Worm (Caenorhabditis elegans): ENCODE data around the gene Y37E11AM.3.

Y37E11AM.3 gene

DNA sequence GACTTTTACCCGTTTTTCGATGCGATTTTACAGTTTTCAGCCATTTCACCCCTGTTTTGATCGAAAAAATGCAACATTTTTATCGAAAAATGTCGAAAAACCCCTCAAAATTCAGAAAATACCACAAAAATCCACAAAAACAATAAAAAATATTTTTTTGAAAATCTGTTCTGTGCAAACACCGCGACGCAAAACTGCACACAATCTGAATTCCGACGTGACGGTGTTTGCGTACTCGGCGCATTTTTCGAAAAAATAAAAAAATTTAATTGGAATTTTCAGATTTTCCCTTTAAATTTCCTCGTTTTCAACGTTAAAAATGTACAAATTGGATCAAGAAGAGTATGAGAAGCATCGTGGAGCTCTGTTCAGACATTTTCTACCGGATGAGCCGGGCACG is 6.9 kb upstream of the Y37E11AM.3 start, which contains the start of gene smgl-2 (continued):
- no peak for TF ChIP-seq ceh-82 (tag; optimal IDR thresholded peaks at IDR 0.05)
- peak; percentile 32 for TF ChIP-seq nhr-28 (tag; optimal IDR thresholded peaks at IDR 0.05)
- TF ChIP-seq nhr-41 (GFP tag; IDR thresholded peaks at IDR 0.05), result no peak
- TF ChIP-seq Y48G9A.11 (GFP tag; IDR thresholded peaks at IDR 0.05), result no peak
- TF ChIP-seq zip-2 (tag; optimal IDR thresholded peaks at IDR 0.05), result no peak
- TF ChIP-seq F44E2.7 (GFP tag; IDR thresholded peaks at IDR 0.05), result no peak
- no peak for TF ChIP-seq lin-29 (GFP tag; IDR thresholded peaks at IDR 0.05)
- 0 out of 2 replicates have a peak, but pooled peaks have one; percentile 29 for TF ChIP-seq ceh-20 (GFP tag; IDR thresholded peaks at IDR 0.05)
- TF ChIP-seq dmd-6 (GFP tag; IDR thresholded peaks at IDR 0.05), result 0 out of 2 replicates have a peak, but pooled peaks have one; percentile 29
- TF ChIP-seq attf-4 (tag; optimal IDR thresholded peaks at IDR 0.05), result no peak
- TF ChIP-seq zip-11 (GFP tag; IDR thresholded peaks at IDR 0.05), result no peak
- no peak for TF ChIP-seq snpc-1.2 (GFP tag; IDR thresholded peaks at IDR 0.05)
- no peak for TF ChIP-seq nhr-237 (tag; optimal IDR thresholded peaks at IDR 0.05)
- TF ChIP-seq Y5F2A.4 (GFP tag; optimal IDR thresholded peaks at IDR 0.05), result no peak
- no peak for TF ChIP-seq lin-39 (tag; optimal IDR thresholded peaks at IDR 0.05)
- peak; percentile 48 for TF ChIP-seq hlh-11 (tag; optimal IDR thresholded peaks at IDR 0.05)
- TF ChIP-seq dmd-8 (GFP tag; IDR thresholded peaks at IDR 0.05), result no peak
- TF ChIP-seq fkh-10 (GFP tag; optimal IDR thresholded peaks at IDR 0.05), result no peak
- TF ChIP-seq egl-27 (tag; optimal IDR thresholded peaks at IDR 0.05), result no peak
- TF ChIP-seq R02D3.7 (tag; optimal IDR thresholded peaks at IDR 0.05), result no peak
- TF ChIP-seq mdl-1 (tag; optimal IDR thresholded peaks at IDR 0.05), result no peak
- no peak for TF ChIP-seq madf-9 (GFP tag; conservative IDR thresholded peaks at IDR 0.05)
- no peak for TF ChIP-seq saeg-2 (GFP tag; IDR thresholded peaks at IDR 0.05)
- no peak for TF ChIP-seq dmd-9 (GFP tag; IDR thresholded peaks at IDR 0.05)
- TF ChIP-seq madf-5 (GFP tag; IDR thresholded peaks at IDR 0.05), result no peak
- no peak for TF ChIP-seq zfp-2 (tag; optimal IDR thresholded peaks at IDR 0.05)
- TF ChIP-seq nhr-6 (tag; optimal IDR thresholded peaks at IDR 0.05), result peak; percentile 10
- no peak for TF ChIP-seq lir-3 (tag; optimal IDR thresholded peaks at IDR 0.05)
- TF ChIP-seq daf-19 (GFP tag; conservative IDR thresholded peaks at IDR 0.05), result no peak
- TF ChIP-seq zfp-3 (GFP tag; conservative IDR thresholded peaks at IDR 0.05), result no peak
- TF ChIP-seq lsy-2 (tag; optimal IDR thresholded peaks at IDR 0.05), result peak in 1 of 2 experiments; percentile 88
- no peak for TF ChIP-seq nhr-42 (GFP tag; IDR thresholded peaks at IDR 0.05)
- no peak for TF ChIP-seq duxl-1 (tag; optimal IDR thresholded peaks at IDR 0.05; ENCODE audit: poor library complexity)
- TF ChIP-seq ceh-62 (tag; optimal IDR thresholded peaks at IDR 0.05), result no peak
- TF ChIP-seq F37D6.2 (tag; optimal IDR thresholded peaks at IDR 0.05), result no peak
- TF ChIP-seq daf-16 (GFP tag; optimal IDR thresholded peaks at IDR 0.05), result no peak
- peak; percentile 34 for TF ChIP-seq daf-16 (tag; optimal IDR thresholded peaks at IDR 0.05)
- no peak for TF ChIP-seq lin-1 (GFP tag; IDR thresholded peaks at IDR 0.05)
- TF ChIP-seq hlh-30 (tag; optimal IDR thresholded peaks at IDR 0.05; ENCODE audit: insufficient read depth), result peak; percentile 68
- no peak for TF ChIP-seq nhr-76 (tag; optimal IDR thresholded peaks at IDR 0.05)
- TF ChIP-seq spr-3 (GFP tag; optimal IDR thresholded peaks at IDR 0.05), result no peak
- TF ChIP-seq hmg-1.1 (GFP tag; IDR thresholded peaks at IDR 0.05), result peak; percentile 43
- TF ChIP-seq ZK337.2 (GFP tag; IDR thresholded peaks at IDR 0.05), result no peak
- no peak for TF ChIP-seq T20F7.1 (GFP tag; optimal IDR thresholded peaks at IDR 0.05)
- TF ChIP-seq mep-1 (tag; optimal IDR thresholded peaks at IDR 0.05), result peak; percentile 54
- TF ChIP-seq mxl-2 (GFP tag; conservative IDR thresholded peaks at IDR 0.05), result no peak
- TF ChIP-seq nhr-102 (tag; optimal IDR thresholded peaks at IDR 0.05), result no peak
- TF ChIP-seq hif-1 (tag; optimal IDR thresholded peaks at IDR 0.05), result peak in 1 of 2 experiments; percentile 0
- no peak for TF ChIP-seq ztf-7 (tag; optimal IDR thresholded peaks at IDR 0.05)
- TF ChIP-seq lin-15B (tag; optimal IDR thresholded peaks at IDR 0.05), result peak; percentile 38
- TF ChIP-seq sdz-12 (GFP tag; optimal IDR thresholded peaks at IDR 0.05), result no peak
- no peak for TF ChIP-seq lim-7 (GFP tag; IDR thresholded peaks at IDR 0.05)
- peak; percentile 10 for TF ChIP-seq nhr-77 (tag; optimal IDR thresholded peaks at IDR 0.05)

Measured in whole organism, L4 larva.